Fruit fly (Drosophila melanogaster) S2 (cell line): Measurements from ENCODE around the gene fh.

Source experiments
- CG8478 ChIP-seq: fragments of >200 bp; optimal IDR thresholded peaks from 2 replicates; lab custom pipeline; 2018
- CTCF ChIP-seq, 2 experiments: fragments of >200 bp; optimal IDR thresholded peaks; 2 replicates each; lab custom pipeline; 2018

fh gene

DNA sequence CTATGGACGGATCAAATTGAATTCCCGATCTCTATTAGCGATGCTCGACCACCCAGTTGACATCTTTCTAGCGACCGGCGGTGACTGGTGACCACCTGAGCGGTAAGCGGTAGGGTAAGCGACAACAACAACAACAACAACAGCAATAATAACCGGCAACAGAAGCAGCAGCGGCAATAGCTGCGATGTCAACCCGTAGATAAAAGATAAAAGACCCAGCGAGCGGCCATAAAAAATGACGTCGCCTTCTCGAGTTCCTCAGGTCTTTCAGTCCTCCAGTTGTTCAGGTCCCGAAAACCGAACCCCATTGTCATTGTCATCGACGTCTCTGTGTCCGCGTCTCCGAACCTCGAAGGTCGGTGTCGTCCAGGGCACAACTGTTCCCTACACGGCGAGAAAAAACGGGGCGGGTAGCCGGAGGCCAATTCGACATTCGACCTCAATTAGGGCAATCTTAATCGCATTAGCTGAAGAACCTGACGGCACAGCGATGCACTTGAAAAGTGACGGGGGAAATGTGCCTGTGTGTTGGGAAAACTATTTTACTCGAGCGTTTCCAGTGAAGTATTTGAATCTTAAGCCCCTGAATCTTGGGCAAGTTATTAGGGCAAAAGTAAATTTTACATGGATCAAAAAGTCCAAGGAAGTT, 16.2 kb downstream of the fh start:
- TF ChIP-seq CTCF (optimal IDR thresholded peaks at IDR 0.05; lab: Kevin White, UChicago): no peak
- TF ChIP-seq CG8478 (lab: Kevin White, UChicago): no peak

DNA sequence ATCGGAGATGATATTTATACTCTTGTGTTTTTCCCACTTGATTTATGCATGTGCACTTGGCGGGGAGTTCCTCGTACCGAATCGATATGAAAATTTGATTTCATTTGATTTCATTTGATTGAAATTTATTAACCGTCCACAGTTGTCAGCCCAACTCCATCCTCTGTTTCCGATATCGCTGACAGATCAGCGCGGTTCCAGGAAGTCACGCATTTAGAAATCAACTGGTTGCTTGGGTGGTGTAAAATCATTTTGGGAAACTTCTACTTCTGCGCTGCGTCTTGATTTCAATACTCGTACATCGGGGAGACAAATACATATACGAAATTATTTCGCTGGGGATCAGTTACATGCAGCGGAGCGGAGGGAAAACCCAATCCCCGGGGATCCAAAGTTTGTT, 17.3 kb downstream of the fh start:
- TF ChIP-seq CTCF (optimal IDR thresholded peaks at IDR 0.05; lab: Kevin White, UChicago) (no peak), CG8478 (lab: Kevin White, UChicago) (no peak)

DNA sequence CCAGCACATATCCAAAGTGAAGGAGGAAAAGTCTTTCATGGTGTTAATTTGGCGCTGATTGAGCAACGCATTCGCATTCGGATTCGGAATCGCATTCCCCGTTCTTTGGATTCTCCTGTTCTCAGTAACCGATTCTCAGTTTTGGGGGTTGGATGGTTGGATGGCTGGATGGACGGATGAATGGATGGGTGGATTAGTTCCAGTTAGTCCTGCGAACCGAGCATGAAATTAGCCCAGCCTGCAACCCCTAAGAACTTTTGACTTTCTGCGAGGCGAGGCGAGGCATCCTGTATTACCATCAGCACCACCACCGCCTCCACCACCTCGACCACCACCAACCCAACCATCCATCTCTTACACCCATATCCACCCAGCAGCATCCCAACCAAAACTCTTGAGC, 18.6 kb downstream of the fh start:
- TF ChIP-seq CG8478 (lab: Kevin White, UChicago) (no peak), CTCF (optimal IDR thresholded peaks at IDR 0.05; lab: Kevin White, UChicago) (no peak)

- TF ChIP-seq CTCF (optimal IDR thresholded peaks at IDR 0.05; lab: Kevin White, UChicago): no peak
- no peak for TF ChIP-seq CG8478 (lab: Kevin White, UChicago)
These were observed 19.4 kb downstream of the fh start for dm6 chrX:9129436-9129835.

DNA sequence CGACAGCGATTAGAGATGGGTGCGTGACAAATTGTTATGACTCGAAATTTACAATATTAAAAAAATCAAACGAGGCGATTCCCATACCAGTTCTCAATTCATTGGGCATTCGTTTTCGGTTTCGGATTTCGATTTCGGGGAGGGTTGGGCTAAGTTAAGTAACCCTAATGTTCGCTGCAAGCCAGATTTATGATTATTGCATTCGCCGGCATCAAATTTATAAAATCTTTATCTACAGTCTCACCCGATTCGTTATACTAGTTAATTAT, 20.9 kb downstream of the fh start:
- TF ChIP-seq CTCF (optimal IDR thresholded peaks at IDR 0.05; lab: Kevin White, UChicago): no peak

DNA sequence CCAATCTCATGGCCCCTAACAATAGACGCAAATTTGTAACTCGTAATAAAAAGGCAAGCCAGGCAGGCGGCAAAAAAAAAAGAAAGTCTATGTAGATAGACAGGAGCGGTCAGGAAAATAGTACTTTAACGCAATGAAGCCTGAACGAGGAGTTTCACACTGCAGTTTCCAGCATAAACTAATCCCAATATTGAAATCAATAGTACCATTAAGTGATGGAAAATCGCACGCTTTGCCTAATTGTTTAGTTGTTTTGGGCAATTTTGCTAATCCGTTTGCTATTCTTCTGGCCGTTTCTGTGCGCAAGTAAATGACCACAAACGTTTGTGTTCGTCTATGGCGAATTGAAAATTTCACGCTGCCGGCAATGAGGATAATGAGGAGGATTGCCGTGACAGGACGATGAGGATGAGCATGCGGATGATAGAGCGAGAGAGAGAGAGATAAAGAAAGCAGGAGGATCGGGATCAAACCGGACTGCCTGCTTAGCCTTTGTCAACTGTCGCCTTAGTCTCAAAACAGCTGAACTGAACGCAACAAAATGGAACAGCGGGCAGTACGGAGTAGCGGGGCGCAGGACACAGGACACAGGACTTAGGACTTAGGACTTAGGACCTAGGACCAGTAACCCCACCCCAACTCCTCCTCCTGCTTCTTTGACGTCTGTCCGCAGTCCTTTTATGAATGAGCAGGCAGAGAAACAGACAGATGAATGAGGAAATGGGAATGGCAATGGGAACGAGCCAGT, 21.4 kb downstream of the fh start:
- no peak for TF ChIP-seq CG8478 (lab: Kevin White, UChicago)
- no peak for TF ChIP-seq CTCF (optimal IDR thresholded peaks at IDR 0.05; lab: Kevin White, UChicago)

- TF ChIP-seq CG8478 (lab: Kevin White, UChicago) (no peak), CTCF (optimal IDR thresholded peaks at IDR 0.05; lab: Kevin White, UChicago) (no peak)
These were observed 26.4 kb downstream of the fh start for dm6 chrX:9122492-9122891.

- TF ChIP-seq CG8478 (lab: Kevin White, UChicago) (no peak), CTCF (optimal IDR thresholded peaks at IDR 0.05; lab: Kevin White, UChicago) (no peak)
These were observed 27.8 kb downstream of the fh start for dm6 chrX:9120828-9121754.

DNA sequence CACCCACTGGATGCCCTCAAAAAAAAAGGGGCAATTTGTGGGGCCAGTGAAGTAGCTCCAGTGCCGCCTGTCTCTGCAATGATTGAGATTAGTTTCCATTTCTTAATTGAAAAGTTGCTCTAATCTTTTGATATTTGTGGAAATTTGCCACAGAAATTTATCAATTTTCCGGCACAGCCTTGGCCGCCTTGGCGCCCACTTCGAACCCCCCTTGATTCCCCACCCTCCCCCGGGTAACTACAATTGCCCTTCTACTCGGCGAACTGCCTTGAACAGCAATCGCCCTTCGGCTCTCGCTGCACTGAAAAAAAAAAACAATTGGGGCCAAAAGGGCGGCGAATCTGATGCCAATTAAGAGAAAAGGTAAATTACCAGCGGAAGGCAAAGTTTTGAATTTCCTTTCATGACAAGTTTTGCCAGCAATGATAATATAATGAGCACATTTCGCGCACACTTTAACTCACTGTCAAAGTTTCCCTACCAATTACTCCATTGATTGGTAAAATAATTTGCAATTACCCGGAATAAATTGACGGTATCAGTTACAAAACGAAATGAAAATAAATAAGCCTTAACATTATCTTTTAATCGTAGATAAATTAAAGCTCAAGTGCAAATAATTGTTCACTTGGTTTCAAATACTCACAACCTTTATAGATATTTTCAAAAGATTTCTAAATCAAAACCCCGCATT, 29.1 kb downstream of the fh start:
- TF ChIP-seq CG8478 (lab: Kevin White, UChicago) (no peak), CTCF (optimal IDR thresholded peaks at IDR 0.05; lab: Kevin White, UChicago) (no peak)

DNA sequence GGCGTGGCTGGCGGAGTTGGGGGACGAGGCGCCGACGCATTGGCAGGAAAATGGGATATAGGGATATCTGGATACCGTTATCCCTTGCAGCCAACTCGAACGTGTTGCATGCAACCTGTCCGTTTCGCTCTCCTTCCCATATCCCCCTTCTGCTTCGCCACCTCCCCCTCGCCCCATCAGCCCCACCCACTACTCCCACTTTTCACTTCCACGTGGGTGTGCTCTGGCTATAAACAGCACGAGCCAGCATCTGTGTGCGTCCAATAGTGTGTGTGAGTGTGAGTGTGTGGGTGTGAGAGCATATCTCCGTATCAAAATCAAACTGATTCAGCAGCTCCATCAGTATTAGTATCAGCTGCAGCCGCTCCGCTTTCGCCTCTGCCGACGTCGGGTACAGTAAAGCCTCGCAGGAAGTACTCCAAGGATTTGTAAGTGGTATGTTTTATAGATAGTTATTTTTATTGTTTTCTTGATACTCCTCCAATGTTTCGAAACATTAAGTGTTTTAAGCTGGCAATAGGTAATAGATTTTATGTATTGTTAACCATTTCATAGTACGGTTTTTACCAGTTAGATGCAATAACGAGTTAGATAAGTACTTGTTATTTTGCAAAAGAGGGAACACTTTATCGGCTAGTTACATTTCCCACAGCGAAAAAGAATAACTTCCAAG, 29.8 kb downstream of the fh start:
- TF ChIP-seq CTCF (optimal IDR thresholded peaks at IDR 0.05; lab: Kevin White, UChicago) (no peak), CG8478 (lab: Kevin White, UChicago) (no peak)

DNA sequence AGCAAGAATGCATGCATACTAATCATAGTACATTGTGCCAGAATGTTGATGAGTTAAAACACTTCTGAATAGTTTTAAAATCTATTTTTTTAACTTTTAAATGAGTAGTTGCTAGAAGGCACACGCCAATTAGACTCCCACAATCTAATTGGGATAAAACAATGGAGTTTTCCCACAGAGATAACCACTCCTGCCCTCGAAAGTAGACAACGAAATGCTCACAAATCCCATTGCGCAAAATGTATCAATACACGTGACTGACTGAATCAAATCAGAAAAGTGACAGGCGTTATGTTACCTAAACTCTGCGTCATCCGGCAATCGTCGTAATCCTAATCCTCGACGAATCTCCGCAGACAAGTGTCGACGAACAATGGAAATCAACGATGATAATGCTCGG, 31.0 kb downstream of the fh start:
- TF ChIP-seq CG8478 (lab: Kevin White, UChicago) (no peak), CTCF (optimal IDR thresholded peaks at IDR 0.05; lab: Kevin White, UChicago) (no peak)

- TF ChIP-seq CTCF (optimal IDR thresholded peaks at IDR 0.05; lab: Kevin White, UChicago): no peak
- no peak for TF ChIP-seq CG8478 (lab: Kevin White, UChicago)
These were observed 38.5 kb downstream of the fh start for dm6 chrX:9110155-9110909.

DNA sequence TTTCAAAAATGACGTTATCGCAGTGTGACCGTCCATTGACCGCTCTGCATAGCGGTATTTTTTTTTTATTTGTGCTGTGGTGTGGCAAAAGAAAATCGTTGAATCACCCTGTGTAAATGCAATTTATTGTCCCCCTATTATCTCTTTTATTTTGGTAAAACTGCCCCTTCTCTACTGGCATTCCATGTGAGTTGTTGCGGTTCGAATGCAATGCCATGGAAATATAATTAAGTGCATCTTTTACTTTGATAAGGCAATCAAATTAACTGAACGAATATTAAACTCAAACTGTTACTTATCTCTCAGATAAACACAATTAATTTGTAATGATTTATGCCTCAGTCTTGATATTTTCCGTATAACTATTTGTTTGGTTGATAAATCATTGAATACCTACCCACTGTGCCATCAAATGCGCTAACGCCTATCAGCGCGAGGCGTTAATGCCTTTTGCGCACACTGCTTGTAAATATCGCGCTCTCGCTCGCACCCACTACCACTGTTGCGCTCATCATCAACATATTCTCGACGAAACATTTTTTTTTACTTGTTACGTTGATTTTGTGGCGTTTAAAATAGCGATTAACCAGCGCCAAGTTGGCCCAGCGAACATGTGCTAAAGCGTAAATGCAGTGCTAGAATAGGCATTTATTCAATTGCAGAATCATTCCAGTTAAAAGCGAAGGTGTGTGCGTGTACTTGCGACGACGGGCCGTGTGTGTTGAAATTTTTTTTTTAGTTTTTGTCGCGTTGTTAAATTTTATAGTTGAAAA, 39.6 kb downstream of the fh start:
- TF ChIP-seq CTCF (optimal IDR thresholded peaks at IDR 0.05; lab: Kevin White, UChicago): no peak
- TF ChIP-seq CG8478 (lab: Kevin White, UChicago): no peak
